Worm (Caenorhabditis elegans): Measurements from ENCODE around the gene atg-3.
A peak's percentile ranks its signal among the peaks of the same experiment; 100 is the strongest.
"Not testable (repeated sequence)": the region's sequence is repeated elsewhere in the genome, so short reads cannot be mapped to it uniquely, and the experiment has no call there.

The atg-3 gene

ce11 chrIV:972811-973428 is 37.4 kb upstream of the atg-3 start:
- TF ChIP-seq fkh-8 (tag; optimal IDR thresholded peaks at IDR 0.05), result no peak
- TF ChIP-seq unc-130 (tag; optimal IDR thresholded peaks at IDR 0.05), result no peak
- TF ChIP-seq nhr-85 (tag), result peak; percentile 48
- no peak for TF ChIP-seq skn-1 (tag; optimal IDR thresholded peaks at IDR 0.05)

- TF ChIP-seq elt-2 (tag; optimal IDR thresholded peaks at IDR 0.05) (peak; percentile 28), lin-14 (GFP tag; optimal IDR thresholded peaks at IDR 0.05) (no peak)
Observed at ce11 chrIV:976372-976771, 33.9 kb upstream of the atg-3 start.

- not testable (repeated sequence) for TF ChIP-seq efl-1 (optimal IDR thresholded peaks at IDR 0.05)
- peak in 1 of 2 experiments; percentile 31 for TF ChIP-seq efl-1 (GFP tag; optimal IDR thresholded peaks at IDR 0.05 in 1 of 2)
Observed at ce11 chrIV:978309-978708, 32.0 kb upstream of the atg-3 start.

ce11 chrIV:983558-983957 is 26.8 kb upstream of the atg-3 start:
- TF ChIP-seq nhr-90 (tag; optimal IDR thresholded peaks at IDR 0.05; ENCODE audit: poor library complexity) (no peak), efl-1 (optimal IDR thresholded peaks at IDR 0.05) (no peak), efl-1 (GFP tag; optimal IDR thresholded peaks at IDR 0.05 in 1 of 2) (peak in 1 of 2 experiments; percentile 11)

DNA sequence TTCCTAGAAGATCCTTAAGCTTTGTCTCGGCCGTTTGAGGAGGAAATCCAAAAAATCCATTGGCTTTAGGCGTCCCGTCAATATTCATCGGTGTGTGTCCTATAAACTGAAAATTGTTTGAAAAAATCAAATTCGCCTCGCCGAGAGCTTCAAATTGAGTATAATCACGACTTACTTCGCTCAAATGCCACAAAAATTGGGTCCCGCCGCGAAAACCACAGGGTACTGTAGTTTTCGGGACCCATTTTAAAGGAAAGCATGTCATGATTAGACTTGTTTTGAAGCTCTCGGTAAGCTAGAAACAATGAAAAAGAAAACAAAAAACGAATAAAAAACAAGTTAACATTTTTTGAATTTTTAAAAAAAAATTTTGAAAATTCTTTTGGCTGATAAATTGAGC is 20.0 kb upstream of the atg-3 start, which contains the start of gene egrh-2:
Gene egrh-2, minus strand, starts transcription at position 101 of the 400 bp plus-strand sequence.
- TF ChIP-seq mef-2 (tag; optimal IDR thresholded peaks at IDR 0.05), result no peak
- no peak for TF ChIP-seq ztf-11 (tag; optimal IDR thresholded peaks at IDR 0.05)
- no peak for TF ChIP-seq snpc-4 (tag; optimal IDR thresholded peaks at IDR 0.05)

- TF ChIP-seq nhr-71 (tag; optimal IDR thresholded peaks at IDR 0.05) (peak; percentile 42), lin-14 (GFP tag; optimal IDR thresholded peaks at IDR 0.05) (no peak), F16B12.6 (tag; optimal IDR thresholded peaks at IDR 0.05) (no peak), grh-1 (GFP tag; IDR thresholded peaks at IDR 0.05) (no peak), unc-62 (GFP tag; optimal IDR thresholded peaks at IDR 0.05) (no peak), nhr-11 (tag; optimal IDR thresholded peaks at IDR 0.05) (no peak), lsy-2 (tag; optimal IDR thresholded peaks at IDR 0.05) (no peak), zip-4 (GFP tag; optimal IDR thresholded peaks at IDR 0.05) (no peak), pax-3 (tag; optimal IDR thresholded peaks at IDR 0.05) (no peak), unc-30 (tag; optimal IDR thresholded peaks at IDR 0.05) (no peak), egl-13 (tag; optimal IDR thresholded peaks at IDR 0.05) (no peak), zag-1 (tag; optimal IDR thresholded peaks at IDR 0.05) (no peak), nhr-19 (GFP tag; conservative IDR thresholded peaks at IDR 0.05) (peak; percentile 38; the same call in 1 of the 2 replicates), hlh-17 (GFP tag; optimal IDR thresholded peaks at IDR 0.05; ENCODE audit: borderline replicate concordance) (no peak), lir-3 (tag; optimal IDR thresholded peaks at IDR 0.05; ENCODE audit: poor library complexity) (no peak), pqm-1 (tag; optimal IDR thresholded peaks at IDR 0.05) (no peak), ceh-82 (tag; optimal IDR thresholded peaks at IDR 0.05) (peak in 1 of 3 experiments; percentile 31), egl-27 (tag; optimal IDR thresholded peaks at IDR 0.05) (no peak), skn-1 (tag; optimal IDR thresholded peaks at IDR 0.05) (no peak), lin-39 (tag; optimal IDR thresholded peaks at IDR 0.05) (no peak), nhr-28 (tag; optimal IDR thresholded peaks at IDR 0.05) (no peak), xbp-1 (tag; optimal IDR thresholded peaks at IDR 0.05) (no peak), mep-1 (tag; optimal IDR thresholded peaks at IDR 0.05) (no peak), nhr-77 (tag; optimal IDR thresholded peaks at IDR 0.05) (no peak), nhr-12 (tag; optimal IDR thresholded peaks at IDR 0.05) (no peak), mef-2 (tag; optimal IDR thresholded peaks at IDR 0.05) (no peak), nhr-20 (tag; optimal IDR thresholded peaks at IDR 0.05) (no peak), ama-1 (optimal IDR thresholded peaks at IDR 0.05) (peak; percentile 40), C04F5.9 (tag; optimal IDR thresholded peaks at IDR 0.05) (no peak), elt-2 (tag; optimal IDR thresholded peaks at IDR 0.05) (peak; percentile 11), ets-5 (GFP tag; IDR thresholded peaks at IDR 0.05) (no peak), nhr-237 (tag; optimal IDR thresholded peaks at IDR 0.05) (no peak), ceh-90 (tag; optimal IDR thresholded peaks at IDR 0.05) (no peak), ces-1 (GFP tag; optimal IDR thresholded peaks at IDR 0.05) (no peak), efl-1 (optimal IDR thresholded peaks at IDR 0.05) (peak; percentile 45 to 57), efl-1 (GFP tag; optimal IDR thresholded peaks at IDR 0.05 in 1 of 2) (peak; percentile 28 to 94)
Observed at ce11 chrIV:991181-991642, 19.1 kb upstream of the atg-3 start.

Data from whole organism, L1 larva.